Worm (Caenorhabditis elegans): Measurements from ENCODE around the gene col-72.

Gene col-72

DNA sequence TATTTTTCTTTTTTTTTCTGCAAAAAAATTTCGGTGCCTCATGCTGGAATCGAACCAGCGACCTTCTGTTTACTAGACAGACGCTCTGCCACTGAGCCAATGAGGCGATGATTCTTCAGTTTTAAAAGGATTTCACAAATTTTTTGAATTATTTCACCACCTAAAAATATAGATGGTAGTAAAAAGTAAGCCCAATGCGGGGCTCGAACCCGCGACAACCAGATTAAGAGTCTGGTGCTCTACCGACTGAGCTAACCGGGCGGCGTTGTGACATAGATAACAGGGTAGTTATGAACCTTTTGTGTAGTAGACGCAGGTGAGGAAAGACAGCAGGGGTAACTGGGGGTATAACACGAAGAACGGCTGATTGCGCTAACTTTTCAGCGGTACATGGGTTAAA, 43.6 kb upstream of the col-72 start (continued):
- 0 out of 2 replicates have a peak, but pooled peaks have one; percentile 80 for TF ChIP-seq D1046.2 (GFP tag; IDR thresholded peaks at IDR 0.05)
- peak; percentile 4 for TF ChIP-seq nhr-77 (tag; optimal IDR thresholded peaks at IDR 0.05)
- peak; percentile 57 for TF ChIP-seq unc-130 (GFP tag; optimal IDR thresholded peaks at IDR 0.05)
- peak; percentile 55 for TF ChIP-seq lin-13 (GFP tag; optimal IDR thresholded peaks at IDR 0.05)
- TF ChIP-seq arid-1 (GFP tag; conservative IDR thresholded peaks at IDR 0.05) = peak; percentile 79
- peak; percentile 74 for TF ChIP-seq F26F4.8 (GFP tag; conservative IDR thresholded peaks at IDR 0.05)
- TF ChIP-seq ceh-44 (GFP tag; IDR thresholded peaks at IDR 0.05) = peak; percentile 55; the same call in 1 of the 2 replicates
- TF ChIP-seq Y105C5A.15 (GFP tag; IDR thresholded peaks at IDR 0.05) = peak; percentile 82
- peak; percentile 77 for TF ChIP-seq zfp-3 (GFP tag; conservative IDR thresholded peaks at IDR 0.05)
- TF ChIP-seq ctbp-1 (GFP tag; IDR thresholded peaks at IDR 0.05) = peak; percentile 72; the same call in 1 of the 2 replicates
- TF ChIP-seq dmd-8 (GFP tag; IDR thresholded peaks at IDR 0.05) = peak; percentile 88
- TF ChIP-seq nhr-41 (GFP tag; IDR thresholded peaks at IDR 0.05) = peak; percentile 59; the same call in 1 of the 2 replicates
- TF ChIP-seq dmd-9 (GFP tag; IDR thresholded peaks at IDR 0.05) = peak; percentile 56; the same call in 1 of the 2 replicates
- TF ChIP-seq F44E2.7 (GFP tag; IDR thresholded peaks at IDR 0.05) = 0 out of 2 replicates have a peak, but pooled peaks have one; percentile 69
- peak; percentile 84 for TF ChIP-seq vab-7 (GFP tag; IDR thresholded peaks at IDR 0.05)
- TF ChIP-seq nhr-48 (tag; optimal IDR thresholded peaks at IDR 0.05) = peak; percentile 55
- peak; percentile 35; the same call in 1 of the 2 replicates for TF ChIP-seq madf-9 (GFP tag; conservative IDR thresholded peaks at IDR 0.05)
- TF ChIP-seq F49E8.2 (tag; optimal IDR thresholded peaks at IDR 0.05; ENCODE audit: borderline replicate concordance) = peak; percentile 21
- peak; percentile 77 for TF ChIP-seq mdt-29 (GFP tag; IDR thresholded peaks at IDR 0.05)
- TF ChIP-seq Y5F2A.4 (GFP tag; optimal IDR thresholded peaks at IDR 0.05) = peak; percentile 52
- TF ChIP-seq tra-1 (GFP tag; IDR thresholded peaks at IDR 0.05) = peak; percentile 54; the same call in 1 of the 2 replicates
- 0 out of 2 replicates have a peak, but pooled peaks have one; percentile 29 for TF ChIP-seq php-3 (GFP tag; IDR thresholded peaks at IDR 0.05)
- TF ChIP-seq spr-1 (tag; optimal IDR thresholded peaks at IDR 0.05) = peak; percentile 65
- TF ChIP-seq lim-7 (GFP tag; IDR thresholded peaks at IDR 0.05) = peak; percentile 87
- peak; percentile 73; the same call in 1 of the 2 replicates for TF ChIP-seq saeg-2 (GFP tag; IDR thresholded peaks at IDR 0.05)
- TF ChIP-seq hlh-11 (tag; optimal IDR thresholded peaks at IDR 0.05) = peak; percentile 46

- TF ChIP-seq snpc-1.2 (GFP tag; IDR thresholded peaks at IDR 0.05) (no peak), unc-62 (GFP tag; optimal IDR thresholded peaks at IDR 0.05 in 1 of 2) (peak in 1 of 2 experiments; percentile 91), unc-62 (tag; optimal IDR thresholded peaks at IDR 0.05) (no peak)
Measured at ce11 chrII:3567066-3567465, 43.1 kb upstream of the col-72 start.

DNA sequence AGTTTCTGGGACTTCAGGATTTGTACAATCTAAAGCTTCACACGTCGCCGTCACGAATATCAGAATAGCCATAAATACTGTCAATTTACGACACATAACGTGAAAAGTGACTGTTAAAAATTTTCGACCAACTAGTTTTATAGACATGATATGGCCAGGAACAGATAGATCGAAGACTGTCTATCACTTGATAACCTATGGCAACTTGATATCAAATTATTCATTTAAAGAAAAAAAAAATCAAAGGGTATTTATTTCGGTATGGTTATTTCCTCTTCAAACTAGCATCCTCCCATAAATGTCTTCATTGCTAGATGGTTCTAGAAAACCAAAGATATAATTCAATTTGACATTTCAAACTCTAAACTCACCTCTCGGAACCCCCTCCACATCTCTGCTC, 38.4 kb upstream of the col-72 start, which contains the start of gene W10G11.3:
TSS of gene W10G11.3 (minus strand) at position 101 of the 400 bp plus-strand sequence.
- TF ChIP-seq ceh-62 (tag; optimal IDR thresholded peaks at IDR 0.05) (no peak), daf-12 (tag; optimal IDR thresholded peaks at IDR 0.05) (no peak), ctbp-1 (GFP tag; IDR thresholded peaks at IDR 0.05) (no peak), ceh-82 (tag; optimal IDR thresholded peaks at IDR 0.05) (no peak), unc-130 (GFP tag; optimal IDR thresholded peaks at IDR 0.05) (no peak), F44E2.7 (GFP tag; IDR thresholded peaks at IDR 0.05) (no peak), lin-13 (GFP tag; optimal IDR thresholded peaks at IDR 0.05) (no peak), arid-1 (GFP tag; conservative IDR thresholded peaks at IDR 0.05) (no peak), rbr-2 (tag; optimal IDR thresholded peaks at IDR 0.05) (no peak), attf-4 (tag; optimal IDR thresholded peaks at IDR 0.05) (no peak)

DNA sequence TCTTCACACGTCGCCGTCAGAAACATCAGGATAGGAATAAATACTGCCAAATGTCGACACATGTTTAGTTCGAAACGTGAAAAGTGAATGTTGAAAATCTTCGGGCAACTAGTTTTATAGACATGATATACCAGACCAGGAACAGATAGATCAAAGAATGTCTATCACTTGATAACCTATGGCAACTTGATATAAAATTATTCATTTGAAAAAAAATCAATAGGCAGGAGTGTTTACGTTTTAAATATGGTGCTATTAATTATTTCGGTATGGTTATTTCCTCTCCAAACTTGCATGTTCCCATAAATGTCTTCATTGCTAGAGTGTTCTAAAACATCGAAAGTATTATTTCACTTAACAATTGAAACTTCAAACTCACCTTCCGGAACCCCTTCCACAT, 37.6 kb upstream of the col-72 start, which contains the start of gene W10G11.2:
TSS of gene W10G11.2 (minus strand) at position 101 of the 400 bp plus-strand sequence.
- no peak for TF ChIP-seq unc-62 (GFP tag; optimal IDR thresholded peaks at IDR 0.05 in 1 of 2)
- no peak for TF ChIP-seq unc-62 (tag; optimal IDR thresholded peaks at IDR 0.05)
- TF ChIP-seq Y48G9A.11 (GFP tag; IDR thresholded peaks at IDR 0.05) = no peak
- no peak for TF ChIP-seq ztf-11 (tag; optimal IDR thresholded peaks at IDR 0.05)
- no peak for TF ChIP-seq madf-9 (GFP tag; conservative IDR thresholded peaks at IDR 0.05)
- no peak for TF ChIP-seq mdt-29 (GFP tag; IDR thresholded peaks at IDR 0.05)
- no peak for TF ChIP-seq cey-2 (tag; optimal IDR thresholded peaks at IDR 0.05; ENCODE audit: borderline replicate concordance, insufficient read depth)
- no peak for TF ChIP-seq lsy-2 (tag; optimal IDR thresholded peaks at IDR 0.05)
- TF ChIP-seq ces-1 (GFP tag; optimal IDR thresholded peaks at IDR 0.05) = no peak
- TF ChIP-seq nhr-10 (tag; optimal IDR thresholded peaks at IDR 0.05) = no peak
- TF ChIP-seq madf-5 (GFP tag; IDR thresholded peaks at IDR 0.05) = no peak
- no peak for TF ChIP-seq duxl-1 (tag; optimal IDR thresholded peaks at IDR 0.05; ENCODE audit: poor library complexity)
- TF ChIP-seq snpc-4 (tag; optimal IDR thresholded peaks at IDR 0.05) = no peak
- TF ChIP-seq tag-97 (GFP tag; IDR thresholded peaks at IDR 0.05) = no peak
- TF ChIP-seq F37D6.2 (tag; optimal IDR thresholded peaks at IDR 0.05) = no peak
- TF ChIP-seq nhr-102 (tag; optimal IDR thresholded peaks at IDR 0.05) = no peak
- TF ChIP-seq nhr-6 (tag; optimal IDR thresholded peaks at IDR 0.05) = no peak

All from whole organism, L4 larva.